Worm (Caenorhabditis elegans) whole organism, midembryonic: Measurements from ENCODE around the gene cul-6.

Source experiments
- T22C8.4 ChIP-seq: fragments of 200-800 bp; sonication (Bioruptor generic); IDR thresholded peaks from 2 replicates; pipeline ENCODE4 v1.3.6; 2022; ENCODE audit warnings: missing genetic modification characterization, missing compliant biosample characterization
- cog-1 ChIP-seq: sonication (generic microtip); optimal IDR thresholded peaks from 2 replicates; lab custom pipeline; 2016; ENCODE audit warnings: missing genetic modification characterization, missing compliant biosample characterization
- flt-1 ChIP-seq: fragments of 200-800 bp; sonication (Bioruptor generic); IDR thresholded peaks from 2 replicates; pipeline ENCODE4 v1.3.6; 2022; ENCODE audit warnings: missing genetic modification characterization, missing compliant biosample characterization
- klf-2 ChIP-seq: fragments of 200-800 bp; sonication (Bioruptor generic); conservative IDR thresholded peaks from 2 replicates; pipeline ENCODE4 v1.3.6; 2022; ENCODE audit warnings: missing genetic modification reagents, missing genetic modification characterization, missing compliant biosample characterization
- med-1 ChIP-seq: sonication (generic microtip); optimal IDR thresholded peaks from 2 replicates; lab custom pipeline; 2017; ENCODE audit warnings: missing genetic modification characterization, mild to moderate bottlenecking, missing compliant biosample characterization, antibody characterized with exemption, missing genetic modification reagents; ENCODE audit not compliant: insufficient read depth
- ref-1 ChIP-seq: fragments of 200-800 bp; sonication (Bioruptor generic); conservative IDR thresholded peaks from 2 replicates; pipeline ENCODE4 v1.3.6; 2022; ENCODE audit warnings: missing genetic modification reagents, missing genetic modification characterization, missing compliant biosample characterization
- ztf-23 ChIP-seq: fragments of 200-800 bp; sonication (Bioruptor generic); IDR thresholded peaks from 2 replicates; pipeline ENCODE4 v1.3.6; 2022; ENCODE audit warnings: missing genetic modification reagents, missing genetic modification characterization, missing compliant biosample characterization
- ztf-29 ChIP-seq: fragments of 200-800 bp; sonication (Bioruptor generic); IDR thresholded peaks from 2 replicates; pipeline ENCODE4 v1.3.6; 2022; ENCODE audit warnings: missing genetic modification reagents, missing genetic modification characterization, missing compliant biosample characterization

DNA sequence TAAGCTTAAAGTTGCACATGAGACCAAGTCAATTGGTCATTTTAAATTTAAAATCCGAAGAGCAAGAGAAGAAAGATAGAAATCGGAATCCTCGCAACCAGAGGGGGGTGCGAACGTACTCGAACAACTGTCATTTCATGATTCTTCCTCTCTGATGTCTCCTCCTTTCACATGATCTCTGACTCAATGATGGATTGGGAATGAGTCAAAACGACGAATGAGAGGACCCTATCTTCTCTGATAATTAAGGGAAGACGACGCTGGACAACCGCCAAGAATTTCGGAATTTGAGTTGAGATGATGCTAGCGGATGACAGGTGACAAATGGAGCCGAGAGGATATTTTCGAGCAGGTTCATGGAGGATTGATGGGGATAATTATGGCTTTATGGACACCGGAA lies 47.1 kb upstream of the cul-6 start:
- TF ChIP-seq T22C8.4 (no peak), klf-2 (GFP tag; lab: Robert Waterston, UW) (no peak), flt-1 (no peak), ztf-29 (GFP tag; lab: Robert Waterston, UW) (no peak), ref-1 (no peak), med-1 (GFP tag; lab: Kevin White, UChicago) (no peak), cog-1 (tag; lab: Kevin White, UChicago) (no peak), ztf-23 (no peak)
